Fruit fly (Drosophila melanogaster) whole organism, pupa: Measurements from ENCODE around the gene CG32206.

ENCODE experiments used
- CG12605 ChIP-seq: fragments of 200-800 bp; sonication (Bioruptor generic); IDR thresholded peaks from 2 replicates; pipeline ENCODE4 v1.3.6; 2022; ENCODE audit warnings: missing biosample characterization, missing genetic modification characterization
- CG9948 ChIP-seq: fragments of 200-800 bp; sonication (Bioruptor generic); optimal IDR thresholded peaks from 2 replicates; lab custom pipeline; 2018; ENCODE audit warnings: missing biosample characterization, mild to moderate bottlenecking, missing genetic modification characterization, moderate library complexity
- D1 ChIP-seq: fragments of 200-800 bp; sonication (Bioruptor generic); optimal IDR thresholded peaks from 2 replicates; lab custom pipeline; 2018; ENCODE audit warnings: missing biosample characterization, mild to moderate bottlenecking, missing genetic modification characterization, moderate library complexity

DNA sequence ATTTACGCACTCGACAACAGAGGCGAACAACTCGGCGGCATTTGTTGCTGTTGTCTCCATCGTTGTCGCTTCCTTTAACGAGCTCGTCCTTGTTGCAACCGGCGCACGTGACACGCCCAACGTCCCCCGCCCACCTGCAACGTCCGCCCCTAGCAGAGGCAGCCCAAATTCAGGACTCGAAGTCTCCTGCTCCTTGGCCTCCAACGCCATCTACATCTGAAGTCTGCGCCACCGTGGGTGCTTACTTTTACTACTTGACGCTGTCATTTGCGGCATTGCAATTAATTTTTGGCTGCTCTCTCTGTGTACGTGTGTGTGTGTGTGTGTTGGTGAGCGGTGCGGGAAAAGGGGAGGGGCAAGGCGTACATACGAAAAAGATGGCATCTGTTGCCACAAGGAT is 84.6 kb downstream of the CG32206 start:
- TF ChIP-seq CG12605 (no peak), CG9948 (tag; lab: Kevin White, UChicago) (no peak), D1 (tag; lab: Kevin White, UChicago) (no peak)
